Worm (Caenorhabditis elegans): Measurements from ENCODE around the gene cup-5.

- TF ChIP-seq nhr-12 (tag; optimal IDR thresholded peaks at IDR 0.05) (no peak), ceh-82 (tag; optimal IDR thresholded peaks at IDR 0.05) (no peak), lin-15B (tag; optimal IDR thresholded peaks at IDR 0.05) (no peak)
Measured at ce11 chrIII:7616228-7616627, 32.2 kb downstream of the cup-5 start, which contains the start of gene T04A6.1.
